Fruit fly (Drosophila melanogaster): ENCODE results near the gene CG9356.

- TF ChIP-seq gfzf (GFP tag; optimal IDR thresholded peaks at IDR 0.05) (no peak), Dfd (GFP tag; optimal IDR thresholded peaks at IDR 0.05) (no peak), CG31388 (GFP tag; optimal IDR thresholded peaks at IDR 0.05) (no peak), ttk (GFP tag; IDR thresholded peaks at IDR 0.05) (no peak), CG17802 (tag; optimal IDR thresholded peaks at IDR 0.05) (no peak), trh (GFP tag; optimal IDR thresholded peaks at IDR 0.05) (no peak), E2f2 (GFP tag; IDR thresholded peaks at IDR 0.05) (0 out of 2 replicates have a peak, but pooled peaks have one; percentile 9), CHES-1-like (GFP tag; optimal IDR thresholded peaks at IDR 0.05) (no peak)
These were observed 13.9 kb downstream of the CG9356 start for dm6 chr3R:9390201-9390600.

Data from whole organism, embryonic.